Worm (Caenorhabditis elegans): ENCODE measurements around the gene mett-10.

mett-10 gene

DNA sequence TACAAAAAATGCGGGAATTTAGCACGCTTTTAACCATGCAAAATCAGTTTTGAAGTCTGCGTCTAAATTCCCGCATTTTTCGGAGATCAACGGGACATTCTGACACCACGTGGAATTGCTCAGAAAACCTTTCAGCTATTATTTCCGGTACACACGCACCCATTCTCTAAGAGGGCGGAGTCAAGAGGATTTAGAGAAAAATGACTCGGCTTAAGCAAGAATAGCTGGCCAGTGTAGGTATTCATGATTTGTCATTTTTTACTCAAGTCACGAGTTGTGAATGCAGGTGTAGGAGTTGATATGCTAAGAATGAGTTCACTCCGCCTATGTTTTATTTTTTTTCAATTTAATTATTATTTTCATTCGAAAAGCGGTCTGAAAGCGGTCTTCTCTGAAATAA, 35.9 kb downstream of the mett-10 start:
- peak; percentile 60 for TF ChIP-seq dsc-1 (tag; optimal IDR thresholded peaks at IDR 0.05)
- no peak for TF ChIP-seq lin-15B (tag; optimal IDR thresholded peaks at IDR 0.05)
- no peak for TF ChIP-seq nhr-76 (tag; optimal IDR thresholded peaks at IDR 0.05)
- TF ChIP-seq fkh-10 (GFP tag; optimal IDR thresholded peaks at IDR 0.05): no peak
- TF ChIP-seq fkh-8 (tag; optimal IDR thresholded peaks at IDR 0.05): peak; percentile 93
- TF ChIP-seq pax-3 (tag; optimal IDR thresholded peaks at IDR 0.05): peak; percentile 40
- TF ChIP-seq snu-23 (GFP tag; optimal IDR thresholded peaks at IDR 0.05): peak; percentile 8
- TF ChIP-seq lin-35 (GFP tag; optimal IDR thresholded peaks at IDR 0.05): peak in 1 of 2 experiments; percentile 1
- no peak for TF ChIP-seq unc-86 (tag; optimal IDR thresholded peaks at IDR 0.05)
- peak; percentile 14 to 44 for TF ChIP-seq lsy-2 (tag; optimal IDR thresholded peaks at IDR 0.05)
- TF ChIP-seq nhr-71 (tag; optimal IDR thresholded peaks at IDR 0.05): peak; percentile 67
- peak; percentile 51 for TF ChIP-seq lin-14 (GFP tag; optimal IDR thresholded peaks at IDR 0.05)
- TF ChIP-seq sox-4 (tag; optimal IDR thresholded peaks at IDR 0.05): peak; percentile 77
- peak; percentile 61 for TF ChIP-seq nhr-47 (tag; optimal IDR thresholded peaks at IDR 0.05)
- TF ChIP-seq swsn-7 (tag; optimal IDR thresholded peaks at IDR 0.05): peak; percentile 32
- TF ChIP-seq efl-1 (optimal IDR thresholded peaks at IDR 0.05): no peak
- TF ChIP-seq efl-1 (GFP tag; optimal IDR thresholded peaks at IDR 0.05 in 1 of 2): peak in 1 of 2 experiments; percentile 80
- no peak for TF ChIP-seq mef-2 (tag; optimal IDR thresholded peaks at IDR 0.05)

DNA sequence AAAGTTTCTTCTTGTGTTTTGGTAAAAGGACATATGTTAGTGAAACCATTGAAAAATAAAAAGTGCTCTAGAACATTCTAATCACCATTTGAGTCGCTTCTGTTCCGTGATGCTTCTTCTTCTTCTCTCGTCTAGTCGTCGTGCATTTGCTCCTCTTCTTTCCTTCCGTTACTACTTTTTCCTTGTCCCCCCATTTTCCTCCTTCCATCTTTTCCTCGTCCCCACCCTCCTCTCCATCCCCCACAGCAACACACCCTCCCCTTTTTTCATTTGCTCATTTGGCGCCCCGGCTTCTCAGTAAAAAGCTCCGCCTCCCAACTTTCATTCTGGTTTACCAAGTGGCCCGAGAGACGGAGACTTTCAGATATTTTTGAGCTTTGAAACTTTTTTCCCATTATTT, 36.9 kb downstream of the mett-10 start:
- TF ChIP-seq fkh-8 (tag; optimal IDR thresholded peaks at IDR 0.05) (peak; percentile 73), snu-23 (GFP tag; optimal IDR thresholded peaks at IDR 0.05) (peak; percentile 13), nhr-84 (tag; optimal IDR thresholded peaks at IDR 0.05) (no peak), egl-27 (tag; optimal IDR thresholded peaks at IDR 0.05) (no peak), efl-1 (optimal IDR thresholded peaks at IDR 0.05) (no peak), efl-1 (GFP tag; optimal IDR thresholded peaks at IDR 0.05 in 1 of 2) (peak in 1 of 2 experiments; percentile 14), ztf-4 (tag; optimal IDR thresholded peaks at IDR 0.05) (peak; percentile 8), nhr-19 (GFP tag; conservative IDR thresholded peaks at IDR 0.05) (peak; percentile 29; the same call in 1 of the 2 replicates), ces-1 (GFP tag; optimal IDR thresholded peaks at IDR 0.05) (peak; percentile 26), lsy-2 (tag; optimal IDR thresholded peaks at IDR 0.05) (peak in 1 of 2 experiments; percentile 26), nhr-90 (tag; optimal IDR thresholded peaks at IDR 0.05; ENCODE audit: poor library complexity) (no peak), lin-14 (GFP tag; optimal IDR thresholded peaks at IDR 0.05) (peak; percentile 88), ceh-8 (GFP tag; optimal IDR thresholded peaks at IDR 0.05) (no peak), rnt-1 (tag; optimal IDR thresholded peaks at IDR 0.05) (peak; percentile 42), nhr-77 (tag; optimal IDR thresholded peaks at IDR 0.05) (no peak), unc-30 (tag; optimal IDR thresholded peaks at IDR 0.05) (no peak), nhr-71 (tag; optimal IDR thresholded peaks at IDR 0.05) (peak; percentile 31), lin-35 (GFP tag; optimal IDR thresholded peaks at IDR 0.05) (peak in 1 of 2 experiments; percentile 39), mef-2 (tag; optimal IDR thresholded peaks at IDR 0.05) (no peak), jun-1 (tag; optimal IDR thresholded peaks at IDR 0.05) (no peak), fkh-10 (GFP tag; optimal IDR thresholded peaks at IDR 0.05) (peak; percentile 35), tlp-1 (tag; optimal IDR thresholded peaks at IDR 0.05) (no peak), mep-1 (tag; optimal IDR thresholded peaks at IDR 0.05) (peak; percentile 11), ceh-82 (tag; optimal IDR thresholded peaks at IDR 0.05) (peak in 2 of 3 experiments; percentile 10 to 49), ceh-90 (tag; optimal IDR thresholded peaks at IDR 0.05) (no peak), nhr-11 (tag; optimal IDR thresholded peaks at IDR 0.05) (no peak)

DNA sequence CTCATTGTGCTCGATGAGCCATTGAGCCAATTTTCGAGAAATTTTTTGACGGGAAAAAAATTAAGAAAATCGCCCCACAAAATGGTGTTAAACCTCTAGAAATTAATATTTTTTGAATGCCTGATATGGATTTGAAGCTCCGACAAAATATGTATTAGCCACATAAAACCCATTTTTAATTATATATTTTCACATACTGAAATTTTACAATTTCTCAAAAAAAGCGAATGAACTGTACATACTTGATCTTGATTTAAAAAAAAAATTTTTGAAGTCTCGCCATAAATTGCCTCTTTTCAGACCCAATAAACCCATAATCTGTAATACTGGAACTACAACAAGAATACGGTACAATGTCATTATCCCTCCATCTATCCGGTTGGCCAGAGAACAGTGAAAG, 37.7 kb downstream of the mett-10 start, which contains the start of gene nac-3:
nac-3 (plus strand) TSS at position 301 of the 400 bp plus-strand sequence.
- TF ChIP-seq nhr-77 (tag; optimal IDR thresholded peaks at IDR 0.05) (no peak), nhr-76 (tag; optimal IDR thresholded peaks at IDR 0.05) (no peak), C34B4.2 (tag; optimal IDR thresholded peaks at IDR 0.05) (no peak), blmp-1 (tag; optimal IDR thresholded peaks at IDR 0.05) (no peak), mab-9 (GFP tag; IDR thresholded peaks at IDR 0.05) (no peak), ztf-4 (tag; optimal IDR thresholded peaks at IDR 0.05) (no peak), irx-1 (tag; optimal IDR thresholded peaks at IDR 0.05) (no peak), hlh-17 (GFP tag; optimal IDR thresholded peaks at IDR 0.05; ENCODE audit: borderline replicate concordance) (no peak), mdl-1 (tag; optimal IDR thresholded peaks at IDR 0.05) (no peak), aly-2 (tag; optimal IDR thresholded peaks at IDR 0.05) (no peak), zip-4 (GFP tag; optimal IDR thresholded peaks at IDR 0.05) (no peak), lin-15B (tag; optimal IDR thresholded peaks at IDR 0.05) (no peak), egl-27 (tag; optimal IDR thresholded peaks at IDR 0.05) (no peak), nhr-47 (tag; optimal IDR thresholded peaks at IDR 0.05) (no peak), nhr-20 (tag; optimal IDR thresholded peaks at IDR 0.05) (no peak), jun-1 (tag; optimal IDR thresholded peaks at IDR 0.05) (no peak), hlh-4 (tag; optimal IDR thresholded peaks at IDR 0.05) (no peak)
